Fruit fly (Drosophila melanogaster) whole organism, pupa: ENCODE results near the gene CG6431.

Source experiments
- CG12605 ChIP-seq: fragments of 200-800 bp; sonication (Bioruptor generic); IDR thresholded peaks from 2 replicates; pipeline ENCODE4 v1.3.6; 2022; ENCODE audit warnings: missing biosample characterization, missing genetic modification characterization
- CG14655 ChIP-seq: fragments of 200-800 bp; sonication (Bioruptor generic); optimal IDR thresholded peaks from 3 replicates; lab custom pipeline; 2017; ENCODE audit warnings: mild to moderate bottlenecking, missing biosample characterization, missing genetic modification reagents, missing genetic modification characterization
- CG8301 ChIP-seq: fragments of 200-800 bp; sonication (Bioruptor generic); optimal IDR thresholded peaks from 2 replicates; lab custom pipeline; 2018; ENCODE audit warnings: missing biosample characterization, mild to moderate bottlenecking, missing genetic modification characterization
- CG9948 ChIP-seq: fragments of 200-800 bp; sonication (Bioruptor generic); optimal IDR thresholded peaks from 2 replicates; lab custom pipeline; 2018; ENCODE audit warnings: missing biosample characterization, mild to moderate bottlenecking, missing genetic modification characterization, moderate library complexity
- D1 ChIP-seq: fragments of 200-800 bp; sonication (Bioruptor generic); optimal IDR thresholded peaks from 2 replicates; lab custom pipeline; 2018; ENCODE audit warnings: missing biosample characterization, mild to moderate bottlenecking, missing genetic modification characterization, moderate library complexity
- Ets98B ChIP-seq: fragments of 200-800 bp; sonication (Bioruptor generic); IDR thresholded peaks from 2 replicates; pipeline ENCODE4 v1.3.6; 2022; ENCODE audit warnings: missing biosample characterization, missing genetic modification characterization
- Pif1A ChIP-seq: fragments of 200-800 bp; sonication (Bioruptor generic); optimal IDR thresholded peaks from 3 replicates; lab custom pipeline; 2016; ENCODE audit warnings: missing biosample characterization, missing genetic modification characterization
- Pif1B ChIP-seq: fragments of 200-800 bp; sonication (Bioruptor generic); optimal IDR thresholded peaks from 3 replicates; lab custom pipeline; 2016; ENCODE audit warnings: missing biosample characterization, missing genetic modification characterization
- Snoo ChIP-seq: fragments of 200-800 bp; sonication (Bioruptor generic); optimal IDR thresholded peaks from 3 replicates; lab custom pipeline; 2017; ENCODE audit warnings: missing biosample characterization, mild to moderate bottlenecking, missing genetic modification characterization, inconsistent platforms
- fd96Ca ChIP-seq: fragments of 200-800 bp; sonication (Bioruptor generic); IDR thresholded peaks from 3 replicates; pipeline ENCODE4 v1.3.6; 2022; ENCODE audit warnings: missing biosample characterization, missing genetic modification characterization
- gl ChIP-seq: fragments of 200-800 bp; sonication (Bioruptor generic); optimal IDR thresholded peaks from 2 replicates; lab custom pipeline; 2018; ENCODE audit warnings: missing biosample characterization, mild to moderate bottlenecking, missing genetic modification characterization

dm6 chr2L:10701499-10702062, 22.4 kb upstream of the CG6431 start, which contains the start of gene Lip1:
- no peak for TF ChIP-seq CG14655 (GFP tag; lab: Kevin White, UChicago)
- TF ChIP-seq CG12605 (GFP tag; lab: Robert Waterston, UW), result no peak
- no peak for TF ChIP-seq Pif1B
- no peak for TF ChIP-seq Ets98B (GFP tag; lab: Robert Waterston, UW)
- no peak for TF ChIP-seq Pif1A (GFP tag; lab: Kevin White, UChicago)
- TF ChIP-seq fd96Ca (GFP tag; lab: Robert Waterston, UW), result no peak
- TF ChIP-seq D1 (tag; lab: Kevin White, UChicago), result no peak
- no peak for TF ChIP-seq Snoo (tag; lab: Kevin White, UChicago)
- no peak for TF ChIP-seq CG9948 (tag; lab: Kevin White, UChicago)
- no peak for TF ChIP-seq gl
- TF ChIP-seq CG8301 (tag; lab: Kevin White, UChicago), result no peak
